Worm (Caenorhabditis elegans): Measurements from ENCODE around the gene lec-10.

ce11 chrV:6442037-6442436, 46.9 kb downstream of the lec-10 start, which contains the start of gene T05H4.3:
- no peak for TF ChIP-seq F49E8.2 (tag; optimal IDR thresholded peaks at IDR 0.05; ENCODE audit: insufficient read depth)
- TF ChIP-seq ztf-28 (GFP tag; IDR thresholded peaks at IDR 0.05): no peak
- TF ChIP-seq ekl-4 (GFP tag; IDR thresholded peaks at IDR 0.05): no peak
- no peak for TF ChIP-seq F52B5.7 (tag; optimal IDR thresholded peaks at IDR 0.05)
- no peak for TF ChIP-seq mxl-1 (tag; optimal IDR thresholded peaks at IDR 0.05)
- TF ChIP-seq nhr-90 (tag; optimal IDR thresholded peaks at IDR 0.05): no peak
- TF ChIP-seq zfh-2 (GFP tag; conservative IDR thresholded peaks at IDR 0.05): no peak
- TF ChIP-seq B0035.1 (tag; optimal IDR thresholded peaks at IDR 0.05): no peak
- no peak for TF ChIP-seq F57C9.4 (tag; optimal IDR thresholded peaks at IDR 0.05)
- no peak for TF ChIP-seq pha-4 (tag; optimal IDR thresholded peaks at IDR 0.05)
- TF ChIP-seq snpc-3.4 (tag; optimal IDR thresholded peaks at IDR 0.05): no peak
- no peak for TF ChIP-seq tlf-1 (GFP tag; optimal IDR thresholded peaks at IDR 0.05)
- no peak for TF ChIP-seq madf-8 (GFP tag; conservative IDR thresholded peaks at IDR 0.05)

All from whole organism, young adult.